Fruit fly (Drosophila melanogaster): Measurements from ENCODE around the gene Spg7.

Gene Spg7

dm6 chrX:2647472-2647883 lies 50.5 kb downstream of the Spg7 start (continued):
- TF ChIP-seq psq (GFP tag; optimal IDR thresholded peaks at IDR 0.05) (no peak), CG17328 (GFP tag; IDR thresholded peaks at IDR 0.05) (no peak), row (GFP tag; IDR thresholded peaks at IDR 0.05) (peak; percentile 78), CG15073 (GFP tag; optimal IDR thresholded peaks at IDR 0.05) (no peak), gcm2 (GFP tag; optimal IDR thresholded peaks at IDR 0.05) (no peak), CG30020 (tag; optimal IDR thresholded peaks at IDR 0.05) (no peak), Blimp-1 (GFP tag; optimal IDR thresholded peaks at IDR 0.05) (peak; percentile 63), NK7.1 (GFP tag; optimal IDR thresholded peaks at IDR 0.05) (peak; percentile 6), ash1 (GFP tag; optimal IDR thresholded peaks at IDR 0.05) (no peak), CG13624 (GFP tag; optimal IDR thresholded peaks at IDR 0.05) (peak; percentile 43), disco-r (GFP tag; optimal IDR thresholded peaks at IDR 0.05) (peak; percentile 51), kay (GFP tag; optimal IDR thresholded peaks at IDR 0.05) (peak; percentile 36), ac (GFP tag; optimal IDR thresholded peaks at IDR 0.05) (no peak), Stat92E (GFP tag; optimal IDR thresholded peaks at IDR 0.05) (no peak), tgo (GFP tag; IDR thresholded peaks at IDR 0.05) (peak; percentile 64; the same call in 2 of the 3 replicates), ewg (GFP tag; optimal IDR thresholded peaks at IDR 0.05) (peak; percentile 26), CG10147 (GFP tag; optimal IDR thresholded peaks at IDR 0.05) (peak; percentile 56), CG31388 (GFP tag; optimal IDR thresholded peaks at IDR 0.05) (no peak), NFAT (GFP tag; IDR thresholded peaks at IDR 0.05) (no peak), CG18599 (GFP tag; optimal IDR thresholded peaks at IDR 0.05) (peak; percentile 69), CG10431 (GFP tag; optimal IDR thresholded peaks at IDR 0.05) (no peak), CG3407 (GFP tag; optimal IDR thresholded peaks at IDR 0.05) (peak; percentile 29), her (GFP tag; optimal IDR thresholded peaks at IDR 0.05) (peak; percentile 42), Bgb (GFP tag; IDR thresholded peaks at IDR 0.05; ENCODE audit: partially characterized antibody) (no peak), CG1233 (GFP tag; optimal IDR thresholded peaks at IDR 0.05) (peak; percentile 34), ssp (GFP tag; IDR thresholded peaks at IDR 0.05) (peak; percentile 36; the same call in 1 of the 2 replicates), cas (GFP tag; IDR thresholded peaks at IDR 0.05) (no peak), CG3163 (GFP tag; optimal IDR thresholded peaks at IDR 0.05) (no peak), CG14667 (GFP tag; IDR thresholded peaks at IDR 0.05) (no peak), dysf (GFP tag; IDR thresholded peaks at IDR 0.05) (peak; percentile 72), hb (GFP tag; IDR thresholded peaks at IDR 0.05; ENCODE audit: partially characterized antibody) (no peak), Hr78 (GFP tag; optimal IDR thresholded peaks at IDR 0.05) (no peak), Hsf (GFP tag; optimal IDR thresholded peaks at IDR 0.05) (peak; percentile 64), eve (GFP tag; optimal IDR thresholded peaks at IDR 0.05) (peak in 1 of 2 experiments; percentile 75), CG8924 (tag; optimal IDR thresholded peaks at IDR 0.05) (peak; percentile 73), CG11398 (GFP tag; optimal IDR thresholded peaks at IDR 0.05) (peak; percentile 7), slp2 (GFP tag; optimal IDR thresholded peaks at IDR 0.05) (peak; percentile 42), tio (GFP tag; optimal IDR thresholded peaks at IDR 0.05) (peak; percentile 46), CG6765 (GFP tag; optimal IDR thresholded peaks at IDR 0.05) (peak; percentile 54), insv (GFP tag; optimal IDR thresholded peaks at IDR 0.05) (no peak), br (optimal IDR thresholded peaks at IDR 0.05) (no peak), CTCF (GFP tag; optimal IDR thresholded peaks at IDR 0.05) (peak; percentile 37), otp (GFP tag; IDR thresholded peaks at IDR 0.05) (0 out of 3 replicates have a peak, but pooled peaks have one; percentile 53), hth (optimal IDR thresholded peaks at IDR 0.05) (no peak), Opbp (GFP tag; IDR thresholded peaks at IDR 0.05; ENCODE audit: partially characterized antibody) (no peak), lbe (GFP tag; optimal IDR thresholded peaks at IDR 0.05) (peak; percentile 76), chn (GFP tag; optimal IDR thresholded peaks at IDR 0.05) (peak; percentile 39), dati (GFP tag; IDR thresholded peaks at IDR 0.05) (no peak), Asciz (GFP tag; optimal IDR thresholded peaks at IDR 0.05) (peak; percentile 3), CG2129 (GFP tag; IDR thresholded peaks at IDR 0.05; ENCODE audit: partially characterized antibody) (no peak), crol (GFP tag; IDR thresholded peaks at IDR 0.05) (peak; percentile 73), Antp (GFP tag; optimal IDR thresholded peaks at IDR 0.05) (peak; percentile 63)

Measured in whole organism, embryonic.